Fruit fly (Drosophila melanogaster) whole organism, embryonic: Measurements from ENCODE around the gene mof.

ENCODE experiments used
- CG4730 ChIP-seq: fragments of 200-800 bp; sonication (Bioruptor generic); IDR thresholded peaks from 2 replicates; pipeline ENCODE4 v1.3.6; 2022; ENCODE audit warnings: missing biosample characterization, missing genetic modification characterization
- CG8478 ChIP-seq: fragments of >200 bp; optimal IDR thresholded peaks from 2 replicates; lab custom pipeline; 2018
- Vsx1 ChIP-seq: fragments of 200-800 bp; sonication (Bioruptor generic); optimal IDR thresholded peaks from 2 replicates; lab custom pipeline; 2017; ENCODE audit warnings: missing biosample characterization, mild to moderate bottlenecking, missing genetic modification characterization, missing genetic modification reagents
- ro ChIP-seq: fragments of 200-800 bp; sonication (Bioruptor generic); IDR thresholded peaks from 2 replicates; pipeline ENCODE4 v1.3.6; 2022; ENCODE audit warnings: missing biosample characterization, missing genetic modification characterization

dm6 chrX:5884294-5884693 lies 7.6 kb upstream of the mof start:
- TF ChIP-seq ro (GFP tag; lab: Robert Waterston, UW) (no peak), CG8478 (lab: Kevin White, UChicago) (no peak), CG4730 (GFP tag; lab: Robert Waterston, UW) (no peak), Vsx1 (GFP tag; lab: Kevin White, UChicago) (no peak)
